Worm (Caenorhabditis elegans) whole organism, late embryonic: ENCODE data around the gene ZK154.4.

Source experiments
- F13H6.1 ChIP-seq: sonication (generic microtip); optimal IDR thresholded peaks from 2 replicates; lab custom pipeline; 2016; ENCODE audit warnings: missing genetic modification characterization, missing compliant biosample characterization
- ceh-18 ChIP-seq: sonication (generic microtip); optimal IDR thresholded peaks from 2 replicates; lab custom pipeline; 2016; ENCODE audit warnings: missing genetic modification characterization, missing compliant biosample characterization
- dve-1 ChIP-seq: sonication (generic microtip); optimal IDR thresholded peaks from 2 replicates; lab custom pipeline; 2017; ENCODE audit warnings: antibody characterized with exemption, mild to moderate bottlenecking, missing genetic modification characterization, missing compliant biosample characterization
- nhr-11 ChIP-seq: fragments of 150-350 bp; optimal IDR thresholded peaks from 2 replicates; lab custom pipeline; 2014; ENCODE audit warnings: missing biosample characterization, missing genetic modification characterization

DNA sequence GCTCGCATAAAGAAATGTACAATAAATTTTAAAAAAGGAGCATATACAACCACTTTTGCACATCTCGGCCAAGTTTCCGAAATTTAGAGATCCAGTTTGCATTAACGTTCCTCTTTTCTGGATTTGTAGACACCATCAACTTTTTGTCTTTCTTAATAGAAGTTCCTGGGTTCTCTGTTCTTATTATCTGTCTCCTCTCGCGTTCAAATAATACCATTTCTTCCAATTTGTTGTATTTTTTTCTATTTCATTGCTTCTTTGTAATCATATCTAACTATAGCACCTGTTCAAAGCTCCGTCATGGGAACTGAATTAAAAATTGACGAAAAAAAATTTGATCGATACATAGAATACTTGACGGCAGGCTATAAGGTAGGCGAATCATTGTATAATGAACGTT is 42.9 kb downstream of the ZK154.4 start, which contains the start of gene K09F5.1:
- TF ChIP-seq F13H6.1 (tag; lab: Kevin White, UChicago) (no peak), ceh-18 (tag; lab: Kevin White, UChicago) (no peak), dve-1 (tag; lab: Kevin White, UChicago) (no peak), nhr-11 (tag; lab: Kevin White, UChicago) (no peak)
